Fruit fly (Drosophila melanogaster) whole organism, embryonic: Measurements from ENCODE around the gene CG31445.

ENCODE experiments used
- ATbp ChIP-seq: fragments of 200-800 bp; sonication (Bioruptor generic); optimal IDR thresholded peaks from 2 replicates; lab custom pipeline; 2017; ENCODE audit warnings: missing biosample characterization, mild to moderate bottlenecking, missing genetic modification characterization, missing genetic modification reagents
- Bdp1 ChIP-seq: fragments of 200-800 bp; sonication (Bioruptor generic); optimal IDR thresholded peaks from 3 replicates; lab custom pipeline; 2016; ENCODE audit warnings: missing biosample characterization, missing genetic modification characterization
- CG11504 ChIP-seq: fragments of 200-800 bp; sonication (Bioruptor generic); optimal IDR thresholded peaks from 3 replicates; lab custom pipeline; 2019; ENCODE audit warnings: missing biosample characterization, mild to moderate bottlenecking, missing genetic modification characterization, moderate library complexity
- CG13624 ChIP-seq: fragments of 200-800 bp; sonication (Bioruptor generic); optimal IDR thresholded peaks from 2 replicates; lab custom pipeline; 2016; ENCODE audit warnings: missing biosample characterization, missing genetic modification characterization
- CG15601 ChIP-seq: fragments of 200-800 bp; sonication (Bioruptor generic); optimal IDR thresholded peaks from 3 replicates; lab custom pipeline; 2019; ENCODE audit warnings: missing biosample characterization, mild to moderate bottlenecking, missing genetic modification characterization, moderate library complexity
- CG17385 ChIP-seq: fragments of 200-800 bp; sonication (Bioruptor generic); optimal IDR thresholded peaks from 3 replicates; lab custom pipeline; 2018; ENCODE audit warnings: missing biosample characterization, mild to moderate bottlenecking, missing genetic modification characterization
- CG2120 ChIP-seq: fragments of 200-800 bp; sonication (Bioruptor generic); optimal IDR thresholded peaks from 3 replicates; lab custom pipeline; 2016; ENCODE audit warnings: missing biosample characterization, missing genetic modification characterization
- CG3847 ChIP-seq: fragments of 200-800 bp; sonication (Bioruptor generic); IDR thresholded peaks from 2 replicates; pipeline ENCODE4 v1.3.6; 2022; ENCODE audit warnings: missing biosample characterization, missing genetic modification characterization
- CG4328 ChIP-seq: fragments of 200-800 bp; sonication (Bioruptor generic); optimal IDR thresholded peaks from 3 replicates; lab custom pipeline; 2017; ENCODE audit warnings: missing biosample characterization, missing genetic modification reagents, missing genetic modification characterization
- CG9876 ChIP-seq: fragments of 200-800 bp; sonication (Bioruptor generic); optimal IDR thresholded peaks from 2 replicates; lab custom pipeline; 2016; ENCODE audit warnings: missing biosample characterization, missing genetic modification characterization
- CTCF ChIP-seq: fragments of 200-800 bp; sonication (Bioruptor generic); optimal IDR thresholded peaks from 2 replicates; lab custom pipeline; 2017; ENCODE audit warnings: missing biosample characterization, mild to moderate bottlenecking, missing genetic modification characterization, moderate library complexity
- Chrac-16 ChIP-seq: fragments of 200-800 bp; sonication (Bioruptor generic); optimal IDR thresholded peaks from 3 replicates; lab custom pipeline; 2016; ENCODE audit warnings: missing biosample characterization, missing genetic modification characterization
- CkIIα-i1 ChIP-seq: fragments of 200-800 bp; sonication (Bioruptor generic); IDR thresholded peaks from 2 replicates; pipeline ENCODE4 v1.3.6; 2022; ENCODE audit warnings: missing biosample characterization, missing genetic modification characterization
- D19B ChIP-seq: fragments of 200-800 bp; sonication (Bioruptor generic); optimal IDR thresholded peaks from 2 replicates; lab custom pipeline; 2017; ENCODE audit warnings: missing biosample characterization, mild to moderate bottlenecking, missing genetic modification characterization
- Dad ChIP-seq: fragments of 200-800 bp; sonication (Bioruptor generic); optimal IDR thresholded peaks from 3 replicates; lab custom pipeline; 2016; ENCODE audit warnings: missing biosample characterization, missing genetic modification characterization
- Doc3 ChIP-seq: fragments of 200-800 bp; sonication (Bioruptor generic); IDR thresholded peaks from 3 replicates; pipeline ENCODE4 v1.3.6; 2022; ENCODE audit warnings: missing biosample characterization, missing genetic modification characterization; ENCODE audit not compliant: partially characterized antibody
- Dp ChIP-seq: fragments of 200-800 bp; sonication (Bioruptor generic); optimal IDR thresholded peaks from 2 replicates; lab custom pipeline; 2018; ENCODE audit warnings: missing biosample characterization, mild to moderate bottlenecking, missing genetic modification characterization, moderate library complexity
- E2f1 ChIP-seq: fragments of 200-800 bp; sonication (Bioruptor generic); IDR thresholded peaks from 2 replicates; pipeline ENCODE4 v1.3.6; 2022; ENCODE audit warnings: missing biosample characterization, missing genetic modification characterization
- E2f2 ChIP-seq: fragments of 200-800 bp; sonication (Bioruptor generic); IDR thresholded peaks from 2 replicates; pipeline ENCODE4 v1.3.6; 2022; ENCODE audit warnings: missing biosample characterization, missing genetic modification characterization
- GATAe ChIP-seq: fragments of 200-800 bp; sonication (Bioruptor generic); conservative IDR thresholded peaks from 2 replicates; pipeline ENCODE4 v1.3.6; 2022; ENCODE audit warnings: missing biosample characterization, missing genetic modification characterization
- Hr3 ChIP-seq: fragments of 200-800 bp; sonication (Bioruptor generic); optimal IDR thresholded peaks from 3 replicates; lab custom pipeline; 2016; ENCODE audit warnings: missing biosample characterization, missing genetic modification characterization
- Jarid2 ChIP-seq: fragments of 200-800 bp; sonication (Bioruptor generic); optimal IDR thresholded peaks from 3 replicates; lab custom pipeline; 2017; ENCODE audit warnings: mild to moderate bottlenecking, missing biosample characterization, missing genetic modification reagents, missing genetic modification characterization
- Kr ChIP-seq: fragments of 200-800 bp; sonication (Bioruptor generic); optimal IDR thresholded peaks from 2 replicates; lab custom pipeline; 2017; ENCODE audit warnings: missing biosample characterization, mild to moderate bottlenecking, missing genetic modification characterization
- MBD-R2 ChIP-seq: fragments of 200-800 bp; sonication (Bioruptor generic); IDR thresholded peaks from 2 replicates; pipeline ENCODE4 v1.3.6; 2022; ENCODE audit warnings: missing biosample characterization, missing genetic modification characterization
- Mrtf ChIP-seq: fragments of 200-800 bp; sonication (Bioruptor generic); IDR thresholded peaks from 3 replicates; pipeline ENCODE4 v1.3.6; 2022; ENCODE audit warnings: missing biosample characterization, missing genetic modification characterization
- Nf-YB ChIP-seq: fragments of 200-800 bp; sonication (Bioruptor generic); optimal IDR thresholded peaks from 3 replicates; lab custom pipeline; 2019; ENCODE audit warnings: missing biosample characterization, mild to moderate bottlenecking, missing genetic modification characterization, moderate library complexity
- Six4 ChIP-seq: fragments of 200-800 bp; sonication (Bioruptor generic); optimal IDR thresholded peaks from 2 replicates; lab custom pipeline; 2016; ENCODE audit warnings: missing biosample characterization, missing genetic modification characterization
- Ssrp ChIP-seq: fragments of 200-800 bp; sonication (Bioruptor generic); optimal IDR thresholded peaks from 2 replicates; lab custom pipeline; 2018; ENCODE audit warnings: missing biosample characterization, mild to moderate bottlenecking, missing genetic modification characterization, moderate library complexity
- ato ChIP-seq: fragments of 200-800 bp; sonication (Bioruptor generic); IDR thresholded peaks from 2 replicates; pipeline ENCODE4 v1.3.6; 2022; ENCODE audit warnings: missing biosample characterization, missing genetic modification characterization; ENCODE audit not compliant: partially characterized antibody
- caup ChIP-seq: fragments of 200-800 bp; sonication (Bioruptor generic); optimal IDR thresholded peaks from 3 replicates; lab custom pipeline; 2017; ENCODE audit warnings: missing biosample characterization, mild to moderate bottlenecking, missing genetic modification characterization, moderate library complexity; ENCODE audit not compliant: severe bottlenecking
- cg ChIP-seq: fragments of 200-800 bp; sonication (Bioruptor generic); optimal IDR thresholded peaks from 3 replicates; lab custom pipeline; 2019; ENCODE audit warnings: missing biosample characterization, mild to moderate bottlenecking, missing genetic modification characterization, moderate library complexity
- dmrt11E ChIP-seq: fragments of 200-800 bp; sonication (Bioruptor generic); optimal IDR thresholded peaks from 3 replicates; lab custom pipeline; 2018; ENCODE audit warnings: missing biosample characterization, mild to moderate bottlenecking, missing genetic modification characterization, moderate library complexity
- dmrt99B ChIP-seq: fragments of 200-800 bp; sonication (Bioruptor generic); optimal IDR thresholded peaks from 2 replicates; lab custom pipeline; 2018; ENCODE audit warnings: missing biosample characterization, mild to moderate bottlenecking, missing genetic modification characterization, moderate library complexity
- ftz-f1 ChIP-seq: fragments of 200-800 bp; sonication (Bioruptor generic); optimal IDR thresholded peaks from 2 replicates; lab custom pipeline; 2016; ENCODE audit warnings: missing biosample characterization, missing genetic modification characterization
- gsb-n ChIP-seq: fragments of 200-800 bp; sonication (Bioruptor generic); optimal IDR thresholded peaks from 3 replicates; lab custom pipeline; 2018; ENCODE audit warnings: missing biosample characterization, mild to moderate bottlenecking, missing genetic modification characterization
- her ChIP-seq: fragments of 200-800 bp; sonication (Bioruptor generic); optimal IDR thresholded peaks from 2 replicates; lab custom pipeline; 2016; ENCODE audit warnings: missing biosample characterization, missing genetic modification characterization
- insv ChIP-seq, 2 experiments: fragments of 200-800 bp; sonication (Bioruptor generic); optimal IDR thresholded peaks; 3 replicates each; lab custom pipeline; 2016 to 2018; ENCODE audit warnings: missing biosample characterization in 2 of 2, missing genetic modification characterization in 2 of 2
- nerfin-1 ChIP-seq: fragments of 200-800 bp; sonication (Bioruptor generic); optimal IDR thresholded peaks from 3 replicates; lab custom pipeline; 2019; ENCODE audit warnings: missing biosample characterization, mild to moderate bottlenecking, missing genetic modification characterization, moderate library complexity
- pfk ChIP-seq: fragments of 200-800 bp; sonication (Bioruptor generic); optimal IDR thresholded peaks from 2 replicates; lab custom pipeline; 2018; ENCODE audit warnings: missing biosample characterization, mild to moderate bottlenecking, missing genetic modification characterization, moderate library complexity
- prd ChIP-seq, 3 experiments: fragments of >200 bp in 2 of 3; fragments of 200-800 bp in 1 of 3; sonication (Bioruptor generic) in 1 of 3; optimal IDR thresholded peaks in 2 of 3; IDR thresholded peaks in 1 of 3; 2 replicates in 2 of 3; 3 replicates in 1 of 3; pipeline versions ENCODE4 v1.3.6 to Lab custom; 2017 to 2022; ENCODE audit warnings: missing biosample characterization in 1 of 3, missing genetic modification characterization in 1 of 3
- pros ChIP-seq: fragments of 200-800 bp; sonication (Bioruptor generic); optimal IDR thresholded peaks from 3 replicates; lab custom pipeline; 2019; ENCODE audit warnings: missing biosample characterization, mild to moderate bottlenecking, missing genetic modification characterization, moderate library complexity
- sd ChIP-seq: fragments of 200-800 bp; sonication (Bioruptor generic); optimal IDR thresholded peaks from 3 replicates; lab custom pipeline; 2018; ENCODE audit warnings: missing biosample characterization, mild to moderate bottlenecking, missing genetic modification characterization, moderate library complexity
- sens ChIP-seq: fragments of 200-800 bp; sonication (Bioruptor generic); peaks from one replicate; lab custom pipeline; 2016; ENCODE audit warnings: missing biosample characterization, missing genetic modification characterization
- sim ChIP-seq: fragments of 200-800 bp; sonication (Bioruptor generic); IDR thresholded peaks from 2 replicates; pipeline ENCODE4 v1.3.6; 2022; ENCODE audit warnings: missing biosample characterization, missing genetic modification characterization
- slbo ChIP-seq: fragments of 200-800 bp; sonication (Bioruptor generic); IDR thresholded peaks from 2 replicates; pipeline ENCODE4 v1.3.6; 2022; ENCODE audit warnings: missing biosample characterization, missing genetic modification characterization
- slou ChIP-seq: fragments of 200-800 bp; sonication (Bioruptor generic); optimal IDR thresholded peaks from 3 replicates; lab custom pipeline; 2016; ENCODE audit warnings: missing biosample characterization, missing genetic modification characterization
- sr ChIP-seq: fragments of 200-800 bp; sonication (Bioruptor generic); IDR thresholded peaks from 3 replicates; pipeline ENCODE4 v1.3.6; 2022; ENCODE audit warnings: missing biosample characterization, missing genetic modification characterization
- tio ChIP-seq: fragments of 200-800 bp; sonication (Bioruptor generic); optimal IDR thresholded peaks from 2 replicates; lab custom pipeline; 2017; ENCODE audit warnings: missing biosample characterization, missing genetic modification characterization, inconsistent platforms

Gene CG31445

DNA sequence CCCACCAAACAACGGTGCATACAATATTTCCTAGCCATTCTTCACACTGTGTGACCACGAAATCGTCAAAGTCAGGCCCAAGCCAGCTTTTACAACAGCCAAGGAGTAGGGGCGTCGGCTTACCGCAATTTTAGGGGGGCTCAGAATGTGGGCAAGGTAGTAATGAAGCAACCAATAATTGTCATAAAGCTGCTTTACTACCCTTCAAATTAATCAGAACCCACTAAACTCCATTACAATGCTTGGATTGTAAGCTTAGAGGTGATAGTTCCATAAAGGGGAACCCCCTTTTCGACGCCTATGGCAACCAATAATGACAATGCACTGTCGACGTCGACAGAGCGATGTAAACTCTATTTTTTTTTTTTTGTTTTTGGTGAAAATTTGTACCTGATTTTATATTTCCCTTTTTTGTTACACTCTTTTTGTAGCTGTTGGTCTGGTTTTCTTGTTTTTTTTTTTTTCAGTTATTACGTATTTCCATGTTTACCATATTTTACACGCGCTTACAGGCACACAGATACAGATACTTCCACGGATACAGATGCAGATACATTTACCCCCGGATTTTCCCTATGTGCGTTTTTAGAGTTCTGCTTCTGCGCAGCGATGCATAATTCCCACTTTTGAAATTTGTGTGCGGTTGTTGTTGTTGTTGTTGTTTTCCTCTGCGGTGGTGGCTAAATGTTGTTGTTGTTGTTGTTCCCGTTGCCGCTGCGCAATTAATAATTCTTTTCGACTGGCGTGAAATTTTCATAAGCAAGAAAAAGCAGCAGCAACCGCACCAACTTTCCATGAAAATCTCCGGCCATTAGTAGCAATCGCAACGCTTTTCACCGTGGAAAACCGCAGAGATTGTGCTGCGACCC lies 39.8 kb downstream of the CG31445 start (continued):
- TF ChIP-seq nerfin-1 (peak; percentile 72), Six4 (peak; percentile 80), MBD-R2 (GFP tag; lab: Robert Waterston, UW) (no peak), cg (peak; percentile 54), GATAe (GFP tag; lab: Robert Waterston, UW) (no peak), CTCF (peak; percentile 37), pros (peak; percentile 30), CG3847 (GFP tag; lab: Robert Waterston, UW) (peak; percentile 65), CG9876 (GFP tag; lab: Kevin White, UChicago) (peak; percentile 64), sim (GFP tag; lab: Robert Waterston, UW) (peak; percentile 61; the same call in 1 of the 2 replicates), Hr3 (peak; percentile 56), gsb-n (tag; lab: Kevin White, UChicago) (peak; percentile 69), CG11504 (peak; percentile 88), E2f1 (GFP tag; lab: Robert Waterston, UW) (peak; percentile 77), CG17385 (GFP tag; lab: Kevin White, UChicago) (peak; percentile 66), Dp (GFP tag; lab: Kevin White, UChicago) (no peak), Mrtf (GFP tag; lab: Robert Waterston, UW) (peak; percentile 68; the same call in 2 of the 3 replicates), sr (peak; percentile 20; the same call in 1 of the 3 replicates), prd (optimal IDR thresholded peaks at IDR 0.05; lab: Kevin White, UChicago) (no peak), prd (GFP tag; IDR thresholded peaks at IDR 0.05; lab: Robert Waterston, UW) (peak; percentile 88), Kr (GFP tag; lab: Kevin White, UChicago) (no peak), dmrt11E (tag; lab: Kevin White, UChicago) (peak; percentile 76), D19B (GFP tag; lab: Kevin White, UChicago) (peak; percentile 6), CG13624 (GFP tag; lab: Kevin White, UChicago) (peak; percentile 19), Chrac-16 (GFP tag; lab: Kevin White, UChicago) (peak; percentile 59), slou (GFP tag; lab: Kevin White, UChicago) (no peak), Doc3 (GFP tag; lab: Robert Waterston, UW) (no peak), dmrt99B (tag; lab: Kevin White, UChicago) (peak; percentile 88), ftz-f1 (GFP tag; lab: Kevin White, UChicago) (no peak), sd (tag; lab: Kevin White, UChicago) (peak; percentile 18), insv (GFP tag; optimal IDR thresholded peaks at IDR 0.05; lab: Kevin White, UChicago) (no peak), Jarid2 (GFP tag; lab: Kevin White, UChicago) (peak; percentile 42), her (GFP tag; lab: Kevin White, UChicago) (peak; percentile 58), CG15601 (tag; lab: Kevin White, UChicago) (peak; percentile 79), slbo (GFP tag; lab: Robert Waterston, UW) (peak; percentile 51), CkIIα-i1 (no peak), CG2120 (GFP tag; lab: Kevin White, UChicago) (peak; percentile 15), Nf-YB (GFP tag; lab: Kevin White, UChicago) (peak; percentile 46), tio (peak; percentile 41), caup (GFP tag; lab: Kevin White, UChicago) (peak; percentile 32), Dad (GFP tag; lab: Kevin White, UChicago) (peak; percentile 33), Bdp1 (GFP tag; lab: Kevin White, UChicago) (peak; percentile 55), Ssrp (tag; lab: Kevin White, UChicago) (peak; percentile 84), CG4328 (GFP tag; lab: Kevin White, UChicago) (peak; percentile 44), sens (GFP tag; lab: Kevin White, UChicago) (peak; percentile 97), ATbp (peak; percentile 86), ato (GFP tag; lab: Robert Waterston, UW) (no peak), pfk (GFP tag; lab: Kevin White, UChicago) (no peak), E2f2 (GFP tag; lab: Robert Waterston, UW) (peak; percentile 36; the same call in 1 of the 2 replicates)
